Worm (Caenorhabditis elegans): ENCODE results near the gene C32D5.4.

ce11 chrII:6306125-6306524 lies 16.8 kb downstream of the C32D5.4 start, which contains the start of gene C29F5.8:
- TF ChIP-seq him-1 (tag; optimal IDR thresholded peaks at IDR 0.05) (no peak), W03F9.2 (tag; optimal IDR thresholded peaks at IDR 0.05) (no peak), dao-5 (tag; optimal IDR thresholded peaks at IDR 0.05) (no peak)

All from whole organism, L4/young adult.